Worm (Caenorhabditis elegans): ENCODE results near the gene K02E7.10.

ce11 chrII:1090743-1091142, 23.9 kb upstream of the K02E7.10 start:
- TF ChIP-seq mep-1 (tag; optimal IDR thresholded peaks at IDR 0.05) (no peak), ces-1 (GFP tag; optimal IDR thresholded peaks at IDR 0.05) (no peak), ztf-11 (tag; optimal IDR thresholded peaks at IDR 0.05) (no peak), lin-13 (tag; optimal IDR thresholded peaks at IDR 0.05) (no peak), nhr-76 (tag; optimal IDR thresholded peaks at IDR 0.05) (no peak), unc-39 (tag; optimal IDR thresholded peaks at IDR 0.05) (no peak), nhr-237 (tag; optimal IDR thresholded peaks at IDR 0.05) (no peak), nhr-12 (tag; optimal IDR thresholded peaks at IDR 0.05) (no peak), ham-2 (GFP tag; optimal IDR thresholded peaks at IDR 0.05) (no peak), M03D4.4 (tag; optimal IDR thresholded peaks at IDR 0.05) (no peak), pha-4 (tag; optimal IDR thresholded peaks at IDR 0.05) (no peak), snpc-4 (tag; optimal IDR thresholded peaks at IDR 0.05) (no peak)
